Worm (Caenorhabditis elegans) whole organism, L4 larva: ENCODE measurements around the gene pdr-1.
A peak's percentile ranks its signal among the peaks of the same experiment; 100 is the strongest.

ENCODE experiments used
- T26A8.4 ChIP-seq: fragments of 200-800 bp; sonication (Bioruptor generic); IDR thresholded peaks from 2 replicates; pipeline ENCODE4 v1.3.6; 2022; ENCODE audit warnings: missing genetic modification characterization, missing compliant biosample characterization
- Y105C5A.15 ChIP-seq: fragments of 200-800 bp; sonication (Bioruptor generic); IDR thresholded peaks from 2 replicates; pipeline ENCODE4 v1.3.6; 2022; ENCODE audit warnings: missing genetic modification characterization, missing compliant biosample characterization
- aha-1 ChIP-seq: fragments of 150-350 bp; peaks from one replicate; lab custom pipeline; 2014; ENCODE audit warnings: missing biosample characterization, missing genetic modification characterization
- arid-1 ChIP-seq: fragments of 200-800 bp; sonication (Bioruptor generic); conservative IDR thresholded peaks from 2 replicates; pipeline ENCODE4 v1.3.6; 2022; ENCODE audit warnings: missing genetic modification reagents, missing genetic modification characterization, missing compliant biosample characterization
- daf-19 ChIP-seq: fragments of 200-800 bp; sonication (Bioruptor generic); conservative IDR thresholded peaks from 2 replicates; pipeline ENCODE4 v1.3.6; 2022; ENCODE audit warnings: missing genetic modification characterization, missing compliant biosample characterization
- dmd-9 ChIP-seq: fragments of 200-800 bp; sonication (Bioruptor generic); IDR thresholded peaks from 2 replicates; pipeline ENCODE4 v1.3.6; 2022; ENCODE audit warnings: missing genetic modification reagents, missing genetic modification characterization, missing compliant biosample characterization
- dve-1 ChIP-seq: sonication (generic microtip); optimal IDR thresholded peaks from 2 replicates; lab custom pipeline; 2017; ENCODE audit warnings: antibody characterized with exemption, mild to moderate bottlenecking, missing genetic modification characterization, missing compliant biosample characterization; ENCODE audit not compliant: insufficient read depth
- egl-27 ChIP-seq: sonication (generic microtip); optimal IDR thresholded peaks from 3 replicates; lab custom pipeline; 2017; ENCODE audit warnings: missing biosample characterization, missing genetic modification reagents, missing genetic modification characterization
- fkh-10 ChIP-seq: fragments of 150-350 bp; optimal IDR thresholded peaks from 2 replicates; lab custom pipeline; 2014; ENCODE audit warnings: missing biosample characterization, missing genetic modification reagents, missing genetic modification characterization
- hlh-30 ChIP-seq: sonication (generic microtip); optimal IDR thresholded peaks from 2 replicates; lab custom pipeline; 2017; ENCODE audit warnings: antibody characterized with exemption, mild to moderate bottlenecking, missing genetic modification characterization, missing compliant biosample characterization; ENCODE audit not compliant: insufficient read depth
- hmg-1.1 ChIP-seq: fragments of 200-800 bp; sonication (Bioruptor generic); IDR thresholded peaks from 2 replicates; pipeline ENCODE4 v1.3.6; 2022; ENCODE audit warnings: missing genetic modification reagents, missing genetic modification characterization, missing compliant biosample characterization
- lim-7 ChIP-seq: fragments of 200-800 bp; sonication (Bioruptor generic); IDR thresholded peaks from 2 replicates; pipeline ENCODE4 v1.3.6; 2022; ENCODE audit warnings: missing genetic modification characterization, missing compliant biosample characterization
- lin-39 ChIP-seq: fragments of 150-350 bp; optimal IDR thresholded peaks from 2 replicates; lab custom pipeline; 2014; ENCODE audit warnings: missing biosample characterization, missing genetic modification reagents, missing genetic modification characterization
- madf-5 ChIP-seq, 2 experiments: fragments of 200-800 bp; sonication (Bioruptor generic); IDR thresholded peaks; 2 replicates each; pipeline ENCODE4 v1.3.6; 2022; ENCODE audit warnings: missing compliant biosample characterization in 2 of 2, missing genetic modification characterization in 2 of 2
- mes-2 ChIP-seq: sonication (generic microtip); optimal IDR thresholded peaks from 2 replicates; lab custom pipeline; 2016; ENCODE audit warnings: missing genotype, mild to moderate bottlenecking, missing genetic modification characterization, missing compliant biosample characterization; ENCODE audit not compliant: poor library complexity, severe bottlenecking
- mxl-2 ChIP-seq: fragments of 200-800 bp; sonication (Bioruptor generic); conservative IDR thresholded peaks from 2 replicates; pipeline ENCODE4 v1.3.6; 2022; ENCODE audit warnings: missing genetic modification reagents, missing genetic modification characterization, missing compliant biosample characterization
- nhr-237 ChIP-seq: sonication (generic microtip); optimal IDR thresholded peaks from 2 replicates; lab custom pipeline; 2017; ENCODE audit warnings: missing biosample characterization, missing genetic modification characterization
- nhr-41 ChIP-seq: fragments of 200-800 bp; sonication (Bioruptor generic); IDR thresholded peaks from 2 replicates; pipeline ENCODE4 v1.3.6; 2022; ENCODE audit warnings: missing genetic modification reagents, missing genetic modification characterization, missing compliant biosample characterization
- nhr-42 ChIP-seq: fragments of 200-800 bp; sonication (Bioruptor generic); IDR thresholded peaks from 2 replicates; pipeline ENCODE4 v1.3.6; 2022; ENCODE audit warnings: missing genetic modification characterization, missing compliant biosample characterization
- nhr-6 ChIP-seq: fragments of 150-350 bp; optimal IDR thresholded peaks from 2 replicates; lab custom pipeline; 2014; ENCODE audit warnings: missing biosample characterization, missing genetic modification characterization
- nhr-77 ChIP-seq: fragments of 150-350 bp; optimal IDR thresholded peaks from 2 replicates; lab custom pipeline; 2014; ENCODE audit warnings: missing biosample characterization, missing genetic modification characterization
- pha-4 ChIP-seq, 2 experiments: fragments of 150-350 bp in 1 of 2; fragments of 200-800 bp in 1 of 2; sonication (Bioruptor generic) in 1 of 2; IDR thresholded peaks in 1 of 2; optimal IDR thresholded peaks in 1 of 2; 2 replicates each; pipeline versions ENCODE4 v1.3.6 to Lab custom; 2014 to 2022; ENCODE audit warnings: missing genetic modification characterization in 2 of 2, missing genetic modification reagents in 2 of 2, missing biosample characterization in 1 of 2, missing compliant biosample characterization in 1 of 2
- pqm-1 ChIP-seq: sonication (generic microtip); optimal IDR thresholded peaks from 2 replicates; lab custom pipeline; 2017; ENCODE audit warnings: missing biosample characterization, missing genetic modification characterization
- sdz-12 ChIP-seq: fragments of 200-800 bp; sonication (Bioruptor generic); optimal IDR thresholded peaks from 2 replicates; lab custom pipeline; 2018; ENCODE audit warnings: mild to moderate bottlenecking, missing genetic modification characterization, missing compliant biosample characterization
- set-16 ChIP-seq: fragments of 200-800 bp; sonication (Bioruptor generic); IDR thresholded peaks from 2 replicates; pipeline ENCODE4 v1.3.6; 2022; ENCODE audit warnings: missing genetic modification reagents, missing genetic modification characterization, missing compliant biosample characterization
- snpc-1.2 ChIP-seq: fragments of 200-800 bp; sonication (Bioruptor generic); IDR thresholded peaks from 2 replicates; pipeline ENCODE4 v1.3.6; 2022; ENCODE audit warnings: missing genetic modification reagents, missing genetic modification characterization, missing compliant biosample characterization
- tag-97 ChIP-seq: fragments of 200-800 bp; sonication (Bioruptor generic); IDR thresholded peaks from 2 replicates; pipeline ENCODE4 v1.3.6; 2022; ENCODE audit warnings: missing genetic modification characterization, missing compliant biosample characterization
- unc-62 ChIP-seq, 3 experiments: fragments of 150-350 bp in 1 of 3; sonication (generic microtip); optimal IDR thresholded peaks in 2 of 3; peaks in 1 of 3; 1 replicate in 1 of 3; 2 replicates in 2 of 3; lab custom pipeline; 2014 to 2017; ENCODE audit warnings: missing biosample characterization in 3 of 3, missing genetic modification characterization in 3 of 3, missing genetic modification reagents in 3 of 3, missing genotype in 1 of 3
- zip-2 ChIP-seq: fragments of 150-350 bp; optimal IDR thresholded peaks from 2 replicates; lab custom pipeline; 2014; ENCODE audit warnings: missing biosample characterization, missing genetic modification characterization
- ztf-7 ChIP-seq: fragments of 150-350 bp; optimal IDR thresholded peaks from 2 replicates; lab custom pipeline; 2014; ENCODE audit warnings: missing biosample characterization, missing genetic modification characterization

Gene pdr-1

ce11 chrIII:13733833-13734232 lies 37.5 kb upstream of the pdr-1 start (continued):
- TF ChIP-seq tag-97 (GFP tag; lab: Robert Waterston, UW) (no peak), T26A8.4 (GFP tag; lab: Robert Waterston, UW) (no peak), mxl-2 (GFP tag; lab: Robert Waterston, UW) (no peak), fkh-10 (GFP tag; lab: Kevin White, UChicago) (no peak), mes-2 (peak; percentile 32), sdz-12 (GFP tag; lab: Kevin White, UChicago) (no peak), hlh-30 (no peak), ztf-7 (tag; lab: Kevin White, UChicago) (no peak), nhr-42 (no peak), zip-2 (tag; lab: Kevin White, UChicago) (no peak), nhr-6 (tag; lab: Kevin White, UChicago) (peak; percentile 36), daf-19 (GFP tag; lab: Robert Waterston, UW) (no peak), lim-7 (no peak), egl-27 (tag; lab: Kevin White, UChicago) (no peak), Y105C5A.15 (GFP tag; lab: Robert Waterston, UW) (no peak), nhr-77 (peak; percentile 45)
- TF ChIP-seq, all 104 proteins: peak for 15

- TF ChIP-seq nhr-41 (GFP tag; lab: Robert Waterston, UW) (no peak), aha-1 (tag; lab: Kevin White, UChicago) (peak; percentile 91)
Observed at ce11 chrIII:13735008-13735407, 36.3 kb upstream of the pdr-1 start, which contains the start of gene W06F12.3. Gene W06F12.3, plus strand, starts transcription at chrIII:13735030.

- peak; percentile 62; the same call in 1 of the 2 replicates for TF ChIP-seq set-16 (GFP tag; lab: Robert Waterston, UW)
- TF ChIP-seq snpc-1.2 (GFP tag; lab: Robert Waterston, UW), result peak; percentile 39; the same call in 1 of the 2 replicates
- TF ChIP-seq lim-7, result 0 out of 2 replicates have a peak, but pooled peaks have one; percentile 14
- TF ChIP-seq dve-1 (tag; lab: Kevin White, UChicago), result no peak
- TF ChIP-seq madf-5 (GFP tag; IDR thresholded peaks at IDR 0.05; lab: Robert Waterston, UW), result peak in 1 of 2 experiments; percentile 58; a peak in 1 of 4 replicates
- TF ChIP-seq, all 104 proteins: peak for 4
Observed at ce11 chrIII:13741410-13741809, 29.9 kb upstream of the pdr-1 start.

- TF ChIP-seq nhr-237, result no peak
- peak in 1 of 2 experiments; percentile 64 for TF ChIP-seq unc-62 (GFP tag; optimal IDR thresholded peaks at IDR 0.05 in 1 of 2; lab: Kevin White, UChicago)
- no peak for TF ChIP-seq unc-62 (tag; optimal IDR thresholded peaks at IDR 0.05; lab: Kevin White, UChicago)
Observed at ce11 chrIII:13742028-13742427, 29.3 kb upstream of the pdr-1 start.

- TF ChIP-seq aha-1 (tag; lab: Kevin White, UChicago) (no peak), egl-27 (tag; lab: Kevin White, UChicago) (no peak), arid-1 (GFP tag; lab: Robert Waterston, UW) (no peak), lin-39 (tag; lab: Kevin White, UChicago) (no peak)
Observed at ce11 chrIII:13743922-13744321, 27.4 kb upstream of the pdr-1 start, which contains the start of gene tyr-2. Gene tyr-2, plus strand, starts transcription at chrIII:13744222.

ce11 chrIII:13748312-13748711 lies 23.0 kb upstream of the pdr-1 start, which contains the start of gene K08E3.2:
Gene K08E3.2, minus strand, starts transcription at chrIII:13748686.
- no peak for TF ChIP-seq dmd-9 (GFP tag; lab: Robert Waterston, UW)
- 0 out of 2 replicates have a peak, but pooled peaks have one; percentile 47 for TF ChIP-seq pha-4 (GFP tag; IDR thresholded peaks at IDR 0.05; lab: Robert Waterston, UW)
- no peak for TF ChIP-seq pha-4 (tag; optimal IDR thresholded peaks at IDR 0.05; lab: Kevin White, UChicago)
- no peak for TF ChIP-seq pqm-1 (tag; lab: Kevin White, UChicago)
- peak; percentile 77 for TF ChIP-seq set-16 (GFP tag; lab: Robert Waterston, UW)
- no peak for TF ChIP-seq lim-7
- TF ChIP-seq aha-1 (tag; lab: Kevin White, UChicago), result peak; percentile 15
- 0 out of 2 replicates have a peak, but pooled peaks have one; percentile 28 for TF ChIP-seq hmg-1.1 (GFP tag; lab: Robert Waterston, UW)
